Fruit fly (Drosophila melanogaster): Measurements from ENCODE around the gene hwt.

hwt gene

DNA sequence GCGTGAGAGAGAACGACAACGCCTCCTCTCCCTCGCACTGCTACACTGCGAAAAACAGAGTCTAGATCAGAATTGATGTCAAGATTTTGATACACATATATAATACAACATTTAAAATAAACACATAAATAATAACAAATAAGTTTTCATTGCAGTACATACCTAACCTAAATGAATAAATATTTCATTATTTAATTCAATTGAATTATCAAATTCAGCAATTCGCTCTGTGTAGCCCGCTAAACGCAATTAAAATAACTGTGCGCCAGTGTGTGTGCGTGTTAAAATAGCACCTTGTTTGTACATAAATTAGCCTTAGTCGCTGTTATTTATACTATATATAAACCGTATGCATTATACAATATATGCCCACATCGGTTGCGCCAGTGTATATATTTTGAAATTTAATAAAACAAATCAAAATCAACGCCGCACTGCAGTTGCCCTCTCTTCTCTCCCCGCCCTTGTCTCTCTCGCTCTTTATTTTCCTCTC lies 96.0 kb downstream of the hwt start (continued):
- TF ChIP-seq pzg (GFP tag; optimal IDR thresholded peaks at IDR 0.05) (peak; percentile 16), bab2 (GFP tag; optimal IDR thresholded peaks at IDR 0.05) (peak; percentile 66), CG17829 (tag; optimal IDR thresholded peaks at IDR 0.05) (peak; percentile 93), pum (GFP tag; optimal IDR thresholded peaks at IDR 0.05) (peak; percentile 44), insv (GFP tag; optimal IDR thresholded peaks at IDR 0.05) (peak in 1 of 2 experiments; percentile 62), D19B (GFP tag; optimal IDR thresholded peaks at IDR 0.05) (peak; percentile 83), pros (GFP tag; optimal IDR thresholded peaks at IDR 0.05) (no peak), tin (GFP tag; optimal IDR thresholded peaks at IDR 0.05) (peak; percentile 89), CG13894 (tag; optimal IDR thresholded peaks at IDR 0.05) (peak; percentile 95), CG6791 (GFP tag; IDR thresholded peaks at IDR 0.05; ENCODE audit: partially characterized antibody) (no peak), Camta (GFP tag; optimal IDR thresholded peaks at IDR 0.05) (peak; percentile 67), CG13624 (GFP tag; optimal IDR thresholded peaks at IDR 0.05) (peak; percentile 60), CG1602 (GFP tag; optimal IDR thresholded peaks at IDR 0.05) (peak; percentile 85), Spps (tag; optimal IDR thresholded peaks at IDR 0.05) (peak; percentile 73), CG32532 (GFP tag; IDR thresholded peaks at IDR 0.05) (peak; percentile 98), CG9727 (GFP tag; optimal IDR thresholded peaks at IDR 0.05) (peak; percentile 95), Hr39 (optimal IDR thresholded peaks at IDR 0.05) (no peak), CG3726 (GFP tag; IDR thresholded peaks at IDR 0.05) (peak; percentile 88), CG7786 (GFP tag; optimal IDR thresholded peaks at IDR 0.05) (peak; percentile 19), CHES-1-like (GFP tag; optimal IDR thresholded peaks at IDR 0.05) (no peak), C15 (GFP tag; IDR thresholded peaks at IDR 0.05) (peak; percentile 88), Sin3A (optimal IDR thresholded peaks at IDR 0.05) (no peak), lov (optimal IDR thresholded peaks at IDR 0.05) (no peak), lov (GFP tag; IDR thresholded peaks at IDR 0.05) (peak; percentile 72; the same call in 2 of the 3 replicates), fru (optimal IDR thresholded peaks at IDR 0.05) (no peak), gsb (GFP tag; IDR thresholded peaks at IDR 0.05) (peak; percentile 92), CG1603 (tag; optimal IDR thresholded peaks at IDR 0.05) (peak; percentile 86), seq (GFP tag; IDR thresholded peaks at IDR 0.05) (peak; percentile 97), CG6813 (GFP tag; optimal IDR thresholded peaks at IDR 0.05) (peak; percentile 88), CG18476 (GFP tag; optimal IDR thresholded peaks at IDR 0.05) (peak; percentile 85), CG15269 (tag; optimal IDR thresholded peaks at IDR 0.05) (peak; percentile 97), Usf (GFP tag; optimal IDR thresholded peaks at IDR 0.05) (peak; percentile 84), tup (GFP tag; optimal IDR thresholded peaks at IDR 0.05) (peak; percentile 77), CG30403 (GFP tag; optimal IDR thresholded peaks at IDR 0.05) (peak; percentile 95), CG8089 (GFP tag; optimal IDR thresholded peaks at IDR 0.05) (no peak), lilli (GFP tag; optimal IDR thresholded peaks at IDR 0.05) (peak; percentile 92), rib (GFP tag; IDR thresholded peaks at IDR 0.05) (peak; percentile 92; the same call in 1 of the 2 replicates), CG16813 (GFP tag; IDR thresholded peaks at IDR 0.05; ENCODE audit: partially characterized antibody) (no peak), CG11093 (GFP tag; IDR thresholded peaks at IDR 0.05) (peak; percentile 89), croc (GFP tag; conservative IDR thresholded peaks at IDR 0.05) (peak; percentile 89), vvl (GFP tag; IDR thresholded peaks at IDR 0.05) (peak; percentile 97), HLH54F (GFP tag; optimal IDR thresholded peaks at IDR 0.05) (peak; percentile 68), Nf-YB (GFP tag; optimal IDR thresholded peaks at IDR 0.05) (peak; percentile 83), CG9817 (tag; optimal IDR thresholded peaks at IDR 0.05) (peak; percentile 93), CrebB (tag; optimal IDR thresholded peaks at IDR 0.05) (peak; percentile 91), dpn (GFP tag; optimal IDR thresholded peaks at IDR 0.05) (peak; percentile 80 to 91), Fer2 (tag; optimal IDR thresholded peaks at IDR 0.05) (peak; percentile 92), CG31441 (GFP tag; IDR thresholded peaks at IDR 0.05) (peak; percentile 94), pfk (GFP tag; optimal IDR thresholded peaks at IDR 0.05) (peak; percentile 52), B-H1 (GFP tag; IDR thresholded peaks at IDR 0.05) (peak; percentile 90), kni (GFP tag; optimal IDR thresholded peaks at IDR 0.05) (peak; percentile 35), CoRest (tag; optimal IDR thresholded peaks at IDR 0.05) (peak; percentile 97)
